Worm (Caenorhabditis elegans) whole organism, L2 larva: ENCODE data around the gene T04A8.7.
A peak's percentile ranks its signal among the peaks of the same experiment; 100 is the strongest.

Source experiments
- C34F6.9 ChIP-seq: fragments of 150-350 bp; optimal IDR thresholded peaks from 2 replicates; lab custom pipeline; 2014; ENCODE audit warnings: missing biosample characterization, missing genetic modification characterization
- F13H6.1 ChIP-seq: sonication (generic microtip); optimal IDR thresholded peaks from 2 replicates; lab custom pipeline; 2016; ENCODE audit warnings: missing genetic modification characterization, missing compliant biosample characterization
- R02D3.7 ChIP-seq: fragments of 150-350 bp; optimal IDR thresholded peaks from 2 replicates; lab custom pipeline; 2014; ENCODE audit warnings: missing biosample characterization, missing genetic modification characterization
- ZK546.5 ChIP-seq: sonication (generic microtip); optimal IDR thresholded peaks from 2 replicates; lab custom pipeline; 2017; ENCODE audit warnings: missing biosample characterization, missing genetic modification characterization
- aly-2 ChIP-seq: fragments of 150-350 bp; optimal IDR thresholded peaks from 2 replicates; lab custom pipeline; 2014; ENCODE audit warnings: missing biosample characterization, missing genetic modification characterization
- ama-1 ChIP-seq: fragments of 150-350 bp; optimal IDR thresholded peaks from 2 replicates; lab custom pipeline; 2018; ENCODE audit warnings: inconsistent platforms
- blmp-1 ChIP-seq: sonication (generic microtip); optimal IDR thresholded peaks from 2 replicates; lab custom pipeline; 2017; ENCODE audit warnings: missing genetic modification characterization, mild to moderate bottlenecking, missing compliant biosample characterization, antibody characterized with exemption, moderate library complexity; ENCODE audit not compliant: insufficient read depth
- ceh-82 ChIP-seq: fragments of 150-350 bp; optimal IDR thresholded peaks from 2 replicates; lab custom pipeline; 2014; ENCODE audit warnings: missing biosample characterization, missing genetic modification characterization
- crh-2 ChIP-seq: sonication (generic microtip); optimal IDR thresholded peaks from 2 replicates; lab custom pipeline; 2017; ENCODE audit warnings: missing biosample characterization, missing genetic modification characterization
- dmd-4 ChIP-seq: sonication (generic microtip); optimal IDR thresholded peaks from 2 replicates; lab custom pipeline; 2017; ENCODE audit warnings: missing biosample characterization, missing genetic modification characterization
- elt-1 ChIP-seq: fragments of 150-350 bp; optimal IDR thresholded peaks from 2 replicates; lab custom pipeline; 2014; ENCODE audit warnings: missing biosample characterization, missing genetic modification characterization
- elt-3 ChIP-seq: sonication (generic microtip); optimal IDR thresholded peaks from 2 replicates; lab custom pipeline; 2017; ENCODE audit warnings: missing biosample characterization, missing genetic modification characterization
- fos-1 ChIP-seq: fragments of 150-350 bp; optimal IDR thresholded peaks from 2 replicates; lab custom pipeline; 2014; ENCODE audit warnings: missing biosample characterization, missing genetic modification characterization
- gmeb-1 ChIP-seq: fragments of 150-350 bp; optimal IDR thresholded peaks from 2 replicates; lab custom pipeline; 2014; ENCODE audit warnings: missing biosample characterization, missing genetic modification characterization
- lin-11 ChIP-seq: fragments of 150-350 bp; sonication (generic microtip); optimal IDR thresholded peaks from 2 replicates; lab custom pipeline; 2014; ENCODE audit warnings: missing biosample characterization, missing genetic modification characterization, inconsistent platforms, mixed read lengths
- lin-13 ChIP-seq: fragments of 150-350 bp; optimal IDR thresholded peaks from 2 replicates; lab custom pipeline; 2014; ENCODE audit warnings: missing biosample characterization, missing genetic modification reagents, missing genetic modification characterization
- lin-39 ChIP-seq: fragments of 150-350 bp; optimal IDR thresholded peaks from 2 replicates; lab custom pipeline; 2014; ENCODE audit warnings: missing biosample characterization, missing genetic modification reagents, missing genetic modification characterization
- lsy-2 ChIP-seq, 2 experiments: fragments of 150-350 bp in 1 of 2; sonication (generic microtip) in 1 of 2; optimal IDR thresholded peaks; 2 replicates each; lab custom pipeline; 2014 to 2017; ENCODE audit warnings: missing biosample characterization in 2 of 2, missing genetic modification characterization in 2 of 2
- mab-5 ChIP-seq: fragments of 150-350 bp; optimal IDR thresholded peaks from 2 replicates; lab custom pipeline; 2014; ENCODE audit warnings: missing biosample characterization, missing genetic modification characterization
- mbf-1 ChIP-seq: sonication (generic microtip); optimal IDR thresholded peaks from 2 replicates; lab custom pipeline; 2017; ENCODE audit warnings: missing biosample characterization, missing genetic modification characterization
- mdl-1 ChIP-seq, 2 experiments: fragments of 150-350 bp in 1 of 2; sonication (generic microtip) in 1 of 2; optimal IDR thresholded peaks; 2 replicates each; lab custom pipeline; 2017; ENCODE audit warnings: missing biosample characterization in 2 of 2, missing genetic modification characterization in 2 of 2
- nhr-11 ChIP-seq: fragments of 150-350 bp; optimal IDR thresholded peaks from 2 replicates; lab custom pipeline; 2014; ENCODE audit warnings: missing biosample characterization, missing genetic modification characterization
- nhr-12 ChIP-seq: fragments of 150-350 bp; optimal IDR thresholded peaks from 2 replicates; lab custom pipeline; 2014; ENCODE audit warnings: missing biosample characterization, missing genetic modification characterization
- nhr-129 ChIP-seq: fragments of 150-350 bp; optimal IDR thresholded peaks from 2 replicates; lab custom pipeline; 2014; ENCODE audit warnings: missing biosample characterization, missing genetic modification characterization
- nhr-21 ChIP-seq: fragments of 150-350 bp; optimal IDR thresholded peaks from 2 replicates; lab custom pipeline; 2014; ENCODE audit warnings: missing biosample characterization, missing genetic modification characterization
- nhr-23 ChIP-seq: fragments of 150-350 bp; optimal IDR thresholded peaks from 2 replicates; lab custom pipeline; 2014; ENCODE audit warnings: missing biosample characterization, missing genetic modification reagents, missing genetic modification characterization
- nhr-25 ChIP-seq: fragments of 150-350 bp; sonication (generic microtip); optimal IDR thresholded peaks from 3 replicates; lab custom pipeline; 2014; ENCODE audit warnings: missing biosample characterization, missing genetic modification characterization
- nhr-6 ChIP-seq: fragments of 150-350 bp; optimal IDR thresholded peaks from 2 replicates; lab custom pipeline; 2014; ENCODE audit warnings: missing biosample characterization, missing genetic modification characterization
- peb-1 ChIP-seq: fragments of 150-350 bp; optimal IDR thresholded peaks from 2 replicates; lab custom pipeline; 2014; ENCODE audit warnings: missing biosample characterization, missing genetic modification characterization
- sem-4 ChIP-seq: fragments of 150-350 bp; optimal IDR thresholded peaks from 2 replicates; lab custom pipeline; 2014; ENCODE audit warnings: missing biosample characterization, missing genetic modification reagents, missing genetic modification characterization
- skn-1 ChIP-seq: sonication (generic microtip); optimal IDR thresholded peaks from 2 replicates; lab custom pipeline; 2017; ENCODE audit warnings: missing biosample characterization, missing genetic modification characterization
- sma-3 ChIP-seq: sonication (generic microtip); optimal IDR thresholded peaks from 2 replicates; lab custom pipeline; 2016; ENCODE audit warnings: missing genetic modification reagents, missing genetic modification characterization, missing compliant biosample characterization
- sma-9 ChIP-seq, 2 experiments: fragments of 150-350 bp in 1 of 2; sonication (generic microtip) in 1 of 2; optimal IDR thresholded peaks; 2 replicates each; lab custom pipeline; 2014 to 2016; ENCODE audit warnings: missing genetic modification characterization in 2 of 2, mild to moderate bottlenecking in 1 of 2, missing biosample characterization in 1 of 2, missing compliant biosample characterization in 1 of 2, missing genetic modification reagents in 1 of 2, moderate library complexity in 1 of 2
- snpc-4 ChIP-seq: fragments of 150-350 bp; optimal IDR thresholded peaks from 2 replicates; lab custom pipeline; 2014; ENCODE audit warnings: missing biosample characterization, missing genetic modification characterization
- unc-55 ChIP-seq: fragments of 150-350 bp; sonication (generic microtip); optimal IDR thresholded peaks from 3 replicates; lab custom pipeline; 2014; ENCODE audit warnings: missing biosample characterization, missing genetic modification reagents, missing genetic modification characterization
- unc-62 ChIP-seq: fragments of 150-350 bp; optimal IDR thresholded peaks from 2 replicates; lab custom pipeline; 2014; ENCODE audit warnings: missing biosample characterization, missing genetic modification reagents, missing genetic modification characterization
- ztf-11 ChIP-seq: sonication (generic microtip); optimal IDR thresholded peaks from 2 replicates; lab custom pipeline; 2017; ENCODE audit warnings: missing biosample characterization, missing genetic modification characterization

T04A8.7 gene

DNA sequence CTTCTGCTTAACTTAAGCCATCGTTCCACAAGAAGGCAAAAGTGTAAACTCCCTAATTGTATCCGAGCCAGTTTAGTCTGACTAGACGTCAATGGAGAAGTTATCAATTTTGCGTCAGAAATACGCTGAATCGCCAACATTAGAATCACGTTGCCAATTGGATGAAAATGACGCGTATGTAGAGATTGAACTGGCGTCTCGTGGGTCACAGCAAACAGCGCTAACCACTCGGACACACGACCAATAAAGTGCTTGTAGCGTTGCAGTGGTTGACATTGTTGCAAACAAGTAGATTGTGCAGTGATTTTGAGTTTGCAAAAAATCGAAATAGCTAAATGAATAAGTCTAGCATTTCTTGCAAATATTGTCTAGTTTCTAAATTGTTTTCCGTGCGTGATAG, 5.6 kb upstream of the T04A8.7 start (continued):
- no peak for TF ChIP-seq ama-1 (lab: Kevin White, UChicago)
- peak; percentile 48 for TF ChIP-seq nhr-6
- TF ChIP-seq ZK546.5 (tag; lab: Kevin White, UChicago) = no peak
- no peak for TF ChIP-seq snpc-4 (tag; lab: Kevin White, UChicago)
- no peak for TF ChIP-seq nhr-23 (tag; lab: Kevin White, UChicago)
- no peak for TF ChIP-seq unc-55 (GFP tag; lab: Kevin White, UChicago)
- TF ChIP-seq mab-5 (tag; lab: Kevin White, UChicago) = no peak
- no peak for TF ChIP-seq elt-1
- TF ChIP-seq nhr-11 = peak; percentile 32
- peak; percentile 68 for TF ChIP-seq C34F6.9 (tag; lab: Kevin White, UChicago)
- peak; percentile 76 for TF ChIP-seq nhr-21 (tag; lab: Kevin White, UChicago)
- TF ChIP-seq skn-1 = no peak
- TF ChIP-seq ceh-82 (tag; lab: Kevin White, UChicago) = no peak
- TF ChIP-seq lin-11 (tag; lab: Kevin White, UChicago) = peak; percentile 48
- peak; percentile 70 for TF ChIP-seq lin-13 (GFP tag; lab: Kevin White, UChicago)
- no peak for TF ChIP-seq aly-2
- peak; percentile 85 for TF ChIP-seq sma-9 (GFP tag; optimal IDR thresholded peaks at IDR 0.05; lab: Kevin White, UChicago)
- no peak for TF ChIP-seq sma-9 (tag; optimal IDR thresholded peaks at IDR 0.05; lab: Kevin White, UChicago)
- no peak for TF ChIP-seq R02D3.7 (tag; lab: Kevin White, UChicago)

DNA sequence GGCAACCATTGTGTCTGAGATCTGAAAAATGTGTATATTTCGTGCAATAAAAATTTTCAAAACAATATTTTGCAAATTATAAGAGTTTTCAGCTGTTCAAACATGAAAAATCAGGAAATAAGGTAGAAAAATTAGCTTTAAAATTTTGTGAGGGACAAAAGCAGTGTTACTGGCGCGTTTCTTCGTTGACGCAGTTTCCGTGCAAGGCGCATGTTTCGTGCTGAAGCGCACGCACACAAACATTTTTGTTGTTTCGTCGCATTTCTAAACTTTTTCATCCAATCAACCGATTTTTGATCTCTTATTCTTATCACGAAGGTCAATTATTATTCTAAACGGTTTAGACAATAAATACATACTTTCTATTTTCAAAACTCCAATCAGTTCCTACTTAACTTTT, 1.9 kb upstream of the T04A8.7 start, which contains the start of gene nifk-1:
TSS of gene nifk-1 (minus strand) at position 27 of the 400 bp plus-strand sequence.
- TF ChIP-seq nhr-25 (peak; percentile 60), nhr-12 (no peak), ZK546.5 (tag; lab: Kevin White, UChicago) (no peak), crh-2 (tag; lab: Kevin White, UChicago) (peak; percentile 60), mdl-1 (tag; optimal IDR thresholded peaks at IDR 0.05; lab: Kevin White, UChicago) (no peak), nhr-129 (tag; lab: Kevin White, UChicago) (peak; percentile 79), sma-9 (GFP tag; optimal IDR thresholded peaks at IDR 0.05; lab: Kevin White, UChicago) (peak; percentile 52), sma-9 (tag; optimal IDR thresholded peaks at IDR 0.05; lab: Kevin White, UChicago) (no peak), sem-4 (tag; lab: Kevin White, UChicago) (peak; percentile 10), unc-55 (GFP tag; lab: Kevin White, UChicago) (peak; percentile 77), fos-1 (tag; lab: Kevin White, UChicago) (peak; percentile 70), gmeb-1 (tag; lab: Kevin White, UChicago) (peak; percentile 76), F13H6.1 (tag; lab: Kevin White, UChicago) (peak; percentile 50), C34F6.9 (tag; lab: Kevin White, UChicago) (peak; percentile 86), R02D3.7 (tag; lab: Kevin White, UChicago) (no peak), sma-3 (GFP tag; lab: Kevin White, UChicago) (peak; percentile 58), lsy-2 (tag; optimal IDR thresholded peaks at IDR 0.05; lab: Kevin White, UChicago) (peak; percentile 9 to 87), lin-11 (tag; lab: Kevin White, UChicago) (peak; percentile 28), blmp-1 (tag; lab: Kevin White, UChicago) (peak; percentile 37), lin-13 (GFP tag; lab: Kevin White, UChicago) (peak; percentile 29), dmd-4 (tag; lab: Kevin White, UChicago) (no peak), aly-2 (no peak), nhr-21 (tag; lab: Kevin White, UChicago) (peak; percentile 21)

DNA sequence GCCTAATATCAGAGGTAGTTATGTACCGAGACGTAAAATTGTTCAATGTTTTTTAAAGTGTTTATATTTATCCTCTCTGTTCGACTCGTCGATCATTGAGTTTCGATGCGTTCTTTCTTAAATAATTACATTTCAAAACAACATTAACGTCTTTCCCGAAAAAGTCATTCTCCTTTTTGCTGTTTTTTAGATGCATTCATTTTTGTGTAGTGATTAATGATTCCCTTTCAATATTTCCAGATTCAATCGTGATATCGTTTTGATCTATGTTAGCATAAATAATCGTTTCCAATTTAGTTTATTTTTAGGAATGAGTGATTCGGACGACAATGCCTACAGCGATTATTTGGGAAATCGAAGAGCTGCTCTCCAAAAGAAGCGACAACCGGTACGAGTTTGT, 1.5 kb upstream of the T04A8.7 start, which contains the start of gene T04A8.8:
TSS of gene T04A8.8 (plus strand) at position 301 of the 400 bp plus-strand sequence.
- TF ChIP-seq lin-39 (no peak), sma-3 (GFP tag; lab: Kevin White, UChicago) (no peak), nhr-6 (no peak), lsy-2 (tag; optimal IDR thresholded peaks at IDR 0.05; lab: Kevin White, UChicago) (no peak), aly-2 (no peak), elt-1 (no peak), sem-4 (tag; lab: Kevin White, UChicago) (no peak), ztf-11 (tag; lab: Kevin White, UChicago) (no peak), nhr-12 (no peak), sma-9 (GFP tag; optimal IDR thresholded peaks at IDR 0.05; lab: Kevin White, UChicago) (no peak), sma-9 (tag; optimal IDR thresholded peaks at IDR 0.05; lab: Kevin White, UChicago) (no peak), peb-1 (tag; lab: Kevin White, UChicago) (no peak), lin-11 (tag; lab: Kevin White, UChicago) (no peak), mbf-1 (tag; lab: Kevin White, UChicago) (no peak), F13H6.1 (tag; lab: Kevin White, UChicago) (no peak), mdl-1 (tag; optimal IDR thresholded peaks at IDR 0.05; lab: Kevin White, UChicago) (no peak), elt-3 (tag; lab: Kevin White, UChicago) (no peak), nhr-11 (no peak), snpc-4 (tag; lab: Kevin White, UChicago) (no peak), unc-62 (GFP tag; lab: Kevin White, UChicago) (no peak), nhr-21 (tag; lab: Kevin White, UChicago) (no peak)
- TF ChIP-seq, all 48 proteins: peak for 0
